Fruit fly (Drosophila melanogaster) whole organism, embryonic: Measurements from ENCODE around the gene MTF-1.

Experiments
- Atf6 ChIP-seq: fragments of 200-800 bp; sonication (Bioruptor generic); IDR thresholded peaks from 2 replicates; pipeline ENCODE4 v1.3.6; 2022; ENCODE audit warnings: missing biosample characterization, missing genetic modification characterization
- Awh ChIP-seq: fragments of 200-800 bp; sonication (Bioruptor generic); IDR thresholded peaks from 2 replicates; pipeline ENCODE4, ENCODE4 v1.3.6; 2022; ENCODE audit warnings: missing biosample characterization, missing genetic modification characterization
- CG10274 ChIP-seq: fragments of 200-800 bp; sonication (Bioruptor generic); optimal IDR thresholded peaks from 3 replicates; lab custom pipeline; 2017; ENCODE audit warnings: missing biosample characterization, mild to moderate bottlenecking, missing genetic modification characterization
- CG10321 ChIP-seq: fragments of 200-800 bp; sonication (Bioruptor generic); IDR thresholded peaks from 2 replicates; pipeline ENCODE4 v1.3.6; 2022; ENCODE audit warnings: missing biosample characterization, missing genetic modification characterization
- CG11398 ChIP-seq: fragments of 200-800 bp; sonication (Bioruptor generic); optimal IDR thresholded peaks from 2 replicates; lab custom pipeline; 2016; ENCODE audit warnings: missing biosample characterization, missing genetic modification characterization
- CG13424 ChIP-seq: fragments of 200-800 bp; sonication (Bioruptor generic); optimal IDR thresholded peaks from 2 replicates; lab custom pipeline; 2019; ENCODE audit warnings: missing biosample characterization, mild to moderate bottlenecking, missing genetic modification characterization, moderate library complexity
- CG15514 ChIP-seq: fragments of 200-800 bp; sonication (Bioruptor generic); optimal IDR thresholded peaks from 3 replicates; lab custom pipeline; 2017; ENCODE audit warnings: missing biosample characterization, missing genetic modification characterization, mild to moderate bottlenecking, moderate library complexity, missing genetic modification reagents
- CG15696 ChIP-seq: fragments of 200-800 bp; sonication (Bioruptor generic); optimal IDR thresholded peaks from 2 replicates; lab custom pipeline; 2019; ENCODE audit warnings: missing biosample characterization, mild to moderate bottlenecking, missing genetic modification characterization, moderate library complexity
- CG17385 ChIP-seq: fragments of 200-800 bp; sonication (Bioruptor generic); optimal IDR thresholded peaks from 3 replicates; lab custom pipeline; 2018; ENCODE audit warnings: missing biosample characterization, mild to moderate bottlenecking, missing genetic modification characterization
- CG17829 ChIP-seq: fragments of 200-800 bp; optimal IDR thresholded peaks from 2 replicates; lab custom pipeline; 2019; ENCODE audit warnings: missing biosample characterization, mild to moderate bottlenecking, missing genetic modification characterization, moderate library complexity
- CG18619 ChIP-seq: fragments of 200-800 bp; sonication (Bioruptor generic); optimal IDR thresholded peaks from 3 replicates; lab custom pipeline; 2017; ENCODE audit warnings: missing biosample characterization, mild to moderate bottlenecking, missing genetic modification characterization
- CG2129 ChIP-seq: fragments of 200-800 bp; sonication (Bioruptor generic); IDR thresholded peaks from 2 replicates; pipeline ENCODE4 v1.3.6; 2022; ENCODE audit warnings: missing biosample characterization, missing genetic modification characterization; ENCODE audit not compliant: partially characterized antibody
- CG2199 ChIP-seq: fragments of 200-800 bp; sonication (Bioruptor generic); IDR thresholded peaks from 3 replicates; pipeline ENCODE4 v1.3.6; 2022; ENCODE audit warnings: missing biosample characterization, missing genetic modification characterization
- CG4404 ChIP-seq: fragments of 200-800 bp; sonication (Bioruptor generic); IDR thresholded peaks from 2 replicates; pipeline ENCODE4 v1.3.6; 2022; ENCODE audit warnings: missing biosample characterization, missing genetic modification characterization
- CG6689 ChIP-seq: fragments of 200-800 bp; sonication (Bioruptor generic); IDR thresholded peaks from 2 replicates; pipeline ENCODE4 v1.3.6; 2022; ENCODE audit warnings: missing biosample characterization, missing genetic modification characterization
- CrebB ChIP-seq: fragments of 200-800 bp; sonication (Bioruptor generic); optimal IDR thresholded peaks from 3 replicates; lab custom pipeline; 2018; ENCODE audit warnings: missing biosample characterization, mild to moderate bottlenecking, missing genetic modification characterization
- Dbx ChIP-seq: fragments of 200-800 bp; sonication (Bioruptor generic); IDR thresholded peaks from 3 replicates; pipeline ENCODE4 v1.3.6; 2022; ENCODE audit warnings: missing biosample characterization, missing genetic modification characterization
- Dip3 ChIP-seq: fragments of 200-800 bp; sonication (Bioruptor generic); optimal IDR thresholded peaks from 3 replicates; lab custom pipeline; 2016; ENCODE audit warnings: missing biosample characterization, missing genetic modification characterization
- E2f1 ChIP-seq: fragments of 200-800 bp; sonication (Bioruptor generic); IDR thresholded peaks from 2 replicates; pipeline ENCODE4 v1.3.6; 2022; ENCODE audit warnings: missing biosample characterization, missing genetic modification characterization
- ERR ChIP-seq: fragments of 200-800 bp; sonication (Bioruptor generic); optimal IDR thresholded peaks from 2 replicates; lab custom pipeline; 2016; ENCODE audit warnings: missing biosample characterization, missing genetic modification characterization
- Kr ChIP-seq: fragments of 200-800 bp; sonication (Bioruptor generic); optimal IDR thresholded peaks from 2 replicates; lab custom pipeline; 2017; ENCODE audit warnings: missing biosample characterization, mild to moderate bottlenecking, missing genetic modification characterization
- Nf-YA ChIP-seq: fragments of 200-800 bp; sonication (Bioruptor generic); IDR thresholded peaks from 2 replicates; pipeline ENCODE4 v1.3.6; 2022; ENCODE audit warnings: missing biosample characterization, missing genetic modification characterization
- NfI ChIP-seq: fragments of 200-800 bp; sonication (Bioruptor generic); optimal IDR thresholded peaks from 3 replicates; lab custom pipeline; 2018; ENCODE audit warnings: missing biosample characterization, mild to moderate bottlenecking, missing genetic modification characterization, moderate library complexity
- PHDP ChIP-seq: fragments of 200-800 bp; sonication (Bioruptor generic); optimal IDR thresholded peaks from 3 replicates; lab custom pipeline; 2018; ENCODE audit warnings: missing biosample characterization, mild to moderate bottlenecking, missing genetic modification characterization, moderate library complexity
- Sox100B ChIP-seq: fragments of 200-800 bp; sonication (Bioruptor generic); optimal IDR thresholded peaks from 3 replicates; lab custom pipeline; 2018; ENCODE audit warnings: missing biosample characterization, mild to moderate bottlenecking, missing genetic modification characterization
- Vsx1 ChIP-seq: fragments of 200-800 bp; sonication (Bioruptor generic); optimal IDR thresholded peaks from 2 replicates; lab custom pipeline; 2017; ENCODE audit warnings: missing biosample characterization, mild to moderate bottlenecking, missing genetic modification characterization, missing genetic modification reagents
- Xrp1 ChIP-seq: fragments of 200-800 bp; sonication (Bioruptor generic); IDR thresholded peaks from 2 replicates; pipeline ENCODE4 v1.3.6; 2022; ENCODE audit warnings: missing biosample characterization, missing genetic modification characterization
- ac ChIP-seq: fragments of 200-800 bp; sonication (Bioruptor generic); optimal IDR thresholded peaks from 3 replicates; lab custom pipeline; 2017; ENCODE audit warnings: missing biosample characterization, mild to moderate bottlenecking, missing genetic modification characterization
- ara ChIP-seq: fragments of 200-800 bp; sonication (Bioruptor generic); IDR thresholded peaks from 2 replicates; pipeline ENCODE4 v1.3.6; 2022; ENCODE audit warnings: missing biosample characterization, missing genetic modification characterization
- ato ChIP-seq: fragments of 200-800 bp; sonication (Bioruptor generic); IDR thresholded peaks from 2 replicates; pipeline ENCODE4 v1.3.6; 2022; ENCODE audit warnings: missing biosample characterization, missing genetic modification characterization; ENCODE audit not compliant: partially characterized antibody
- br ChIP-seq: fragments of >200 bp; optimal IDR thresholded peaks from 2 replicates; lab custom pipeline; 2017
- crp ChIP-seq, 2 experiments: fragments of 200-800 bp; sonication (Bioruptor generic); optimal IDR thresholded peaks; 2 replicates in 1 of 2; 3 replicates in 1 of 2; lab custom pipeline; 2017; ENCODE audit warnings: missing biosample characterization in 2 of 2, missing genetic modification characterization in 2 of 2, mild to moderate bottlenecking in 1 of 2, moderate library complexity in 1 of 2
- dimm ChIP-seq: fragments of 200-800 bp; sonication (Bioruptor generic); IDR thresholded peaks from 2 replicates; pipeline ENCODE4 v1.3.6; 2022; ENCODE audit warnings: missing biosample characterization, missing genetic modification characterization
- esg ChIP-seq: fragments of 200-800 bp; sonication (Bioruptor generic); conservative IDR thresholded peaks from 2 replicates; pipeline ENCODE4 v1.3.6; 2022; ENCODE audit warnings: missing biosample characterization, missing genetic modification characterization
- fd102C ChIP-seq: fragments of 200-800 bp; sonication (Bioruptor generic); optimal IDR thresholded peaks from 2 replicates; lab custom pipeline; 2018; ENCODE audit warnings: missing biosample characterization, mild to moderate bottlenecking, missing genetic modification characterization, moderate library complexity
- fd64A ChIP-seq: fragments of 200-800 bp; sonication (Bioruptor generic); optimal IDR thresholded peaks from 3 replicates; lab custom pipeline; 2018; ENCODE audit warnings: missing biosample characterization, mild to moderate bottlenecking, missing genetic modification characterization
- gfzf ChIP-seq: fragments of 200-800 bp; sonication (Bioruptor generic); optimal IDR thresholded peaks from 2 replicates; lab custom pipeline; 2016; ENCODE audit warnings: missing biosample characterization, mild to moderate bottlenecking, missing genetic modification characterization, moderate library complexity
- gsb ChIP-seq: fragments of 200-800 bp; sonication (Bioruptor generic); IDR thresholded peaks from 2 replicates; pipeline ENCODE4 v1.3.6; 2022; ENCODE audit warnings: missing biosample characterization, missing genetic modification characterization
- hth ChIP-seq: fragments of >200 bp; optimal IDR thresholded peaks from 2 replicates; lab custom pipeline; 2017; ENCODE audit warnings: inconsistent platforms
- kay ChIP-seq: fragments of 200-800 bp; sonication (Bioruptor generic); optimal IDR thresholded peaks from 2 replicates; lab custom pipeline; 2016; ENCODE audit warnings: missing biosample characterization, missing genetic modification characterization
- lbe ChIP-seq: fragments of 200-800 bp; sonication (Bioruptor generic); optimal IDR thresholded peaks from 2 replicates; lab custom pipeline; 2016; ENCODE audit warnings: missing biosample characterization, mild to moderate bottlenecking, missing genetic modification characterization
- pan ChIP-seq, 4 experiments: fragments of >200 bp in 3 of 4; fragments of 200-800 bp in 1 of 4; sonication (Bioruptor generic) in 1 of 4; optimal IDR thresholded peaks in 3 of 4; IDR thresholded peaks in 1 of 4; 2 replicates each; pipeline versions ENCODE4 v1.3.6 to Lab custom; 2017 to 2022; ENCODE audit warnings: missing biosample characterization in 2 of 4, missing genetic modification characterization in 2 of 4, mixed read lengths in 1 of 4
- pita ChIP-seq: fragments of 200-800 bp; sonication (Bioruptor generic); optimal IDR thresholded peaks from 2 replicates; lab custom pipeline; 2017; ENCODE audit warnings: missing biosample characterization, mild to moderate bottlenecking, missing genetic modification characterization
- rib ChIP-seq: fragments of 200-800 bp; sonication (Bioruptor generic); IDR thresholded peaks from 2 replicates; pipeline ENCODE4 v1.3.6; 2022; ENCODE audit warnings: missing biosample characterization, missing genetic modification characterization
- sens ChIP-seq: fragments of 200-800 bp; sonication (Bioruptor generic); peaks from one replicate; lab custom pipeline; 2016; ENCODE audit warnings: missing biosample characterization, missing genetic modification characterization
- seq ChIP-seq: fragments of 200-800 bp; sonication (Bioruptor generic); IDR thresholded peaks from 2 replicates; pipeline ENCODE4 v1.3.6; 2022; ENCODE audit warnings: missing biosample characterization, missing genetic modification characterization
- slbo ChIP-seq: fragments of 200-800 bp; sonication (Bioruptor generic); IDR thresholded peaks from 2 replicates; pipeline ENCODE4 v1.3.6; 2022; ENCODE audit warnings: missing biosample characterization, missing genetic modification characterization
- stc ChIP-seq: fragments of 200-800 bp; sonication (Bioruptor generic); IDR thresholded peaks from 2 replicates; pipeline ENCODE4 v1.3.6; 2022; ENCODE audit warnings: missing biosample characterization, missing genetic modification characterization
- trem ChIP-seq: fragments of 200-800 bp; optimal IDR thresholded peaks from 3 replicates; lab custom pipeline; 2019; ENCODE audit warnings: missing biosample characterization, mild to moderate bottlenecking, missing genetic modification characterization, moderate library complexity
- vfl ChIP-seq: fragments of 200-800 bp; sonication (Bioruptor generic); optimal IDR thresholded peaks from 2 replicates; lab custom pipeline; 2016; ENCODE audit warnings: missing biosample characterization, missing genetic modification characterization
- vvl ChIP-seq: fragments of 200-800 bp; sonication (Bioruptor generic); IDR thresholded peaks from 2 replicates; pipeline ENCODE4 v1.3.6; 2022; ENCODE audit warnings: missing biosample characterization, missing genetic modification characterization

Gene MTF-1

dm6 chr3L:9424528-9424911, 5.6 kb upstream of the MTF-1 start (continued):
- TF ChIP-seq CG17385 (peak; percentile 43), Sox100B (GFP tag; lab: Kevin White, UChicago) (peak; percentile 21), crp (GFP tag; optimal IDR thresholded peaks at IDR 0.05; lab: Kevin White, UChicago) (peak in 1 of 2 experiments; percentile 8), lbe (GFP tag; lab: Kevin White, UChicago) (peak; percentile 59), seq (GFP tag; lab: Robert Waterston, UW) (peak; percentile 65), ERR (GFP tag; lab: Kevin White, UChicago) (no peak), Atf6 (GFP tag; lab: Robert Waterston, UW) (peak; percentile 42; the same call in 1 of the 2 replicates), Dbx (peak; percentile 24; the same call in 1 of the 3 replicates), CG15696 (tag; lab: Kevin White, UChicago) (no peak), slbo (GFP tag; lab: Robert Waterston, UW) (peak; percentile 31; the same call in 1 of the 2 replicates), Xrp1 (GFP tag; lab: Robert Waterston, UW) (0 out of 2 replicates have a peak, but pooled peaks have one; percentile 21)

dm6 chr3L:9425838-9426237, 4.3 kb upstream of the MTF-1 start:
- TF ChIP-seq sens (GFP tag; lab: Kevin White, UChicago) (peak; percentile 61), CG15514 (no peak), CrebB (tag; lab: Kevin White, UChicago) (no peak), stc (GFP tag; lab: Robert Waterston, UW) (peak; percentile 17; the same call in 1 of the 2 replicates), br (lab: Kevin White, UChicago) (no peak), E2f1 (no peak), pan (optimal IDR thresholded peaks at IDR 0.05; lab: Kevin White, UChicago) (no peak), pan (GFP tag; optimal IDR thresholded peaks at IDR 0.05 in 1 of 2, IDR thresholded peaks at IDR 0.05 in 1 of 2) (peak in 1 of 2 experiments; percentile 24), Dip3 (GFP tag; lab: Kevin White, UChicago) (no peak), CG2129 (GFP tag; lab: Robert Waterston, UW) (no peak), esg (GFP tag; lab: Robert Waterston, UW) (no peak), fd64A (GFP tag; lab: Kevin White, UChicago) (no peak), NfI (GFP tag; lab: Kevin White, UChicago) (no peak), Nf-YA (GFP tag; lab: Robert Waterston, UW) (no peak), kay (no peak), CG10321 (GFP tag; lab: Robert Waterston, UW) (no peak), CG2199 (GFP tag; lab: Robert Waterston, UW) (no peak), ato (GFP tag; lab: Robert Waterston, UW) (no peak), ara (no peak), Vsx1 (GFP tag; lab: Kevin White, UChicago) (peak; percentile 37), gfzf (GFP tag; lab: Kevin White, UChicago) (no peak), Awh (GFP tag; lab: Robert Waterston, UW) (no peak; the same call in 1 of the 2 replicates), vvl (peak; percentile 76), CG6689 (no peak), CG17829 (tag; lab: Kevin White, UChicago) (no peak), dimm (no peak), CG13424 (peak; percentile 28), fd102C (GFP tag; lab: Kevin White, UChicago) (no peak), CG10274 (GFP tag; lab: Kevin White, UChicago) (no peak), trem (tag; lab: Kevin White, UChicago) (no peak), hth (lab: Kevin White, UChicago) (no peak), Kr (no peak), pita (GFP tag; lab: Kevin White, UChicago) (no peak), CG11398 (no peak), gsb (GFP tag; lab: Robert Waterston, UW) (no peak), CG18619 (no peak), ac (no peak), CG4404 (GFP tag; lab: Robert Waterston, UW) (no peak), PHDP (tag; lab: Kevin White, UChicago) (peak; percentile 10), rib (no peak), vfl (GFP tag; lab: Kevin White, UChicago) (peak; percentile 12)
